Fruit fly (Drosophila melanogaster): ENCODE data around the gene CG43675.

CG43675 gene

dm6 chr3R:9401127-9401603, 45.9 kb downstream of the CG43675 start, which contains the start of the genes RpL34b and CG8132:
RpL34b (minus strand) TSS chr3R:9401226.
CG8132 (plus strand) TSS chr3R:9401495.
- no peak for TF ChIP-seq kay (GFP tag; ENCODE audit: borderline replicate concordance)
- peak; percentile 88 for TF ChIP-seq cic (GFP tag; optimal IDR thresholded peaks at IDR 0.05)
- TF ChIP-seq CG12768 (GFP tag; optimal IDR thresholded peaks at IDR 0.05): peak; percentile 95
- TF ChIP-seq CG7045 (GFP tag; optimal IDR thresholded peaks at IDR 0.05): peak; percentile 95
- TF ChIP-seq cnc (optimal IDR thresholded peaks at IDR 0.05): no peak
- TF ChIP-seq bab1 (GFP tag; optimal IDR thresholded peaks at IDR 0.05): peak; percentile 97
- TF ChIP-seq tj (GFP tag; optimal IDR thresholded peaks at IDR 0.05): peak; percentile 87
- peak; percentile 94 for TF ChIP-seq CG14711 (tag; optimal IDR thresholded peaks at IDR 0.05)
- TF ChIP-seq CG5204 (GFP tag; optimal IDR thresholded peaks at IDR 0.05): peak; percentile 96
- peak; percentile 91 for TF ChIP-seq pad (GFP tag; optimal IDR thresholded peaks at IDR 0.05)
- peak; percentile 97 for TF ChIP-seq CG33017 (tag; optimal IDR thresholded peaks at IDR 0.05)
- TF ChIP-seq Clk (GFP tag; optimal IDR thresholded peaks at IDR 0.05): peak; percentile 94
- TF ChIP-seq Crg-1 (GFP tag; optimal IDR thresholded peaks at IDR 0.05): peak; percentile 97
- peak; percentile 99 for TF ChIP-seq CG1620 (GFP tag; optimal IDR thresholded peaks at IDR 0.05)
- peak; percentile 98 for TF ChIP-seq Hr96 (GFP tag; optimal IDR thresholded peaks at IDR 0.05)
- TF ChIP-seq CG11617 (GFP tag; optimal IDR thresholded peaks at IDR 0.05): peak; percentile 97
- TF ChIP-seq ovo (GFP tag; optimal IDR thresholded peaks at IDR 0.05): peak; percentile 98
- peak; percentile 98 for TF ChIP-seq CG7101 (tag; optimal IDR thresholded peaks at IDR 0.05)
- peak; percentile 97 for TF ChIP-seq toe (GFP tag; optimal IDR thresholded peaks at IDR 0.05)
- TF ChIP-seq Mnt (GFP tag; optimal IDR thresholded peaks at IDR 0.05): peak; percentile 100

DNA sequence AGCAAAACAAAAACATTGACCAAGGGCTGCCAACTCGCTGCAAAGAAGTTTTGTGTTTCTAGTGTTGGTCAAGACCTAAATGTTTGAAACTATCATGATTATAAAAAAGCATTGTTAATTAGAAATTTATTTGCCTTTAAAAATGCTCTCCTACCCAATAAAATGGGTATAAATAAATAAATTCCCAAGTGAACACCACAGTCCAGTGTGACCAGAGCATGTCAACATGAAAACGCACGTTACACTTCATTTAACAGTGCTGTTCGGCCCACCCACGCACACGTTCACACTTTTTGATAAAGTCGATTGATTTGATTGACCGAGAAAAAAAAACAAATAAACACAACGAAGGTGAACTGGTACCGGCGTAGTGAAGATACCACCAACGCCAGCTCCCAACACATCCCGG, 48.8 kb downstream of the CG43675 start, which contains the start of the genes CG9356, BBIP1 and CG8135:
Gene CG9356 (minus strand): TSS at position 166 of the 409 bp plus-strand sequence.
Gene BBIP1 (plus strand): TSS at position 282 of the 409 bp plus-strand sequence.
Gene CG8135 (plus strand): TSS at position 282 of the 409 bp plus-strand sequence.
- TF ChIP-seq tj (GFP tag; optimal IDR thresholded peaks at IDR 0.05) (peak; percentile 95), CG7101 (tag; optimal IDR thresholded peaks at IDR 0.05) (peak; percentile 78), CG7045 (GFP tag; optimal IDR thresholded peaks at IDR 0.05) (peak; percentile 49), Clk (GFP tag; optimal IDR thresholded peaks at IDR 0.05) (peak; percentile 19), cnc (optimal IDR thresholded peaks at IDR 0.05) (no peak), CG14711 (tag; optimal IDR thresholded peaks at IDR 0.05) (peak; percentile 79), CG12768 (GFP tag; optimal IDR thresholded peaks at IDR 0.05) (peak; percentile 76), CG1620 (GFP tag; optimal IDR thresholded peaks at IDR 0.05) (peak; percentile 89), Crg-1 (GFP tag; optimal IDR thresholded peaks at IDR 0.05) (peak; percentile 76), Mnt (GFP tag; optimal IDR thresholded peaks at IDR 0.05) (peak; percentile 89), kay (GFP tag; ENCODE audit: borderline replicate concordance) (no peak), CG5204 (GFP tag; optimal IDR thresholded peaks at IDR 0.05) (no peak), CG11617 (GFP tag; optimal IDR thresholded peaks at IDR 0.05) (peak; percentile 83), Hr96 (GFP tag; optimal IDR thresholded peaks at IDR 0.05) (no peak), pad (GFP tag; optimal IDR thresholded peaks at IDR 0.05) (peak; percentile 59), cic (GFP tag; optimal IDR thresholded peaks at IDR 0.05) (peak; percentile 62), CG33017 (tag; optimal IDR thresholded peaks at IDR 0.05) (peak; percentile 36), toe (GFP tag; optimal IDR thresholded peaks at IDR 0.05) (peak; percentile 81), bab1 (GFP tag; optimal IDR thresholded peaks at IDR 0.05) (peak; percentile 87), ovo (GFP tag; optimal IDR thresholded peaks at IDR 0.05) (peak; percentile 73)

dm6 chr3R:9408069-9408468, 52.8 kb downstream of the CG43675 start, which contains the start of gene CG44261:
CG44261 (minus strand) TSS chr3R:9408169.
- TF ChIP-seq CG1620 (GFP tag; optimal IDR thresholded peaks at IDR 0.05) (no peak), Crg-1 (GFP tag; optimal IDR thresholded peaks at IDR 0.05) (no peak)

Data from whole organism, adult.